Worm (Caenorhabditis elegans) whole organism, L4/young adult: Measurements from ENCODE around the gene R148.3.

Experiments
- W03F9.2 ChIP-seq: fragments of 150-350 bp; optimal IDR thresholded peaks from 2 replicates; lab custom pipeline; 2014; ENCODE audit warnings: missing biosample characterization, missing genetic modification characterization
- dao-5 ChIP-seq: sonication (generic microtip); optimal IDR thresholded peaks from 2 replicates; lab custom pipeline; 2016; ENCODE audit warnings: missing genotype, missing genetic modification characterization, moderate library complexity, missing compliant biosample characterization
- him-1 ChIP-seq: sonication (generic microtip); optimal IDR thresholded peaks from 2 replicates; lab custom pipeline; 2016; ENCODE audit warnings: missing genotype, missing genetic modification reagents, missing genetic modification characterization, missing compliant biosample characterization

Gene R148.3

DNA sequence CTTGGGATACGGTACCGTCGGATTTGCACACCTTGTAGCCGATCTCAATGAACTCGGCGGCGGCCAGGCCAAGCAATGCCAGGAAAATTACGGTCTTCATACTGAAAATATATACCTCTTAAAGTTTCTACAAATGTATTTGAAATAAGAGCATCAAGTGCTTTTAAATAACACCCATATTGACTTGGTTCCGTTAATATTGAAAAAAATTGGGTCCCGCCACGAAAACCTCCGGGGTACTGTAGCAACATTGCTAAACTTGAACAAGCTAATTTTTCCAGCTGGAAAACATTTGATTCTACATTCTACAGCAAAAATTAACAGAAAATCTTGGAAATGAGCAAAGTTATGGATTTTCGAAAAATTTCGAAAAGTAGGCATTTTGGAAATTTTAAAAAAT, 24.3 kb downstream of the R148.3 start, which contains the start of gene heh-1:
Gene heh-1 (minus strand): TSS at position 101 of the 400 bp plus-strand sequence.
- TF ChIP-seq him-1 (tag; lab: Kevin White, UChicago) (no peak), dao-5 (tag; lab: Kevin White, UChicago) (no peak), W03F9.2 (tag; lab: Kevin White, UChicago) (no peak)

DNA sequence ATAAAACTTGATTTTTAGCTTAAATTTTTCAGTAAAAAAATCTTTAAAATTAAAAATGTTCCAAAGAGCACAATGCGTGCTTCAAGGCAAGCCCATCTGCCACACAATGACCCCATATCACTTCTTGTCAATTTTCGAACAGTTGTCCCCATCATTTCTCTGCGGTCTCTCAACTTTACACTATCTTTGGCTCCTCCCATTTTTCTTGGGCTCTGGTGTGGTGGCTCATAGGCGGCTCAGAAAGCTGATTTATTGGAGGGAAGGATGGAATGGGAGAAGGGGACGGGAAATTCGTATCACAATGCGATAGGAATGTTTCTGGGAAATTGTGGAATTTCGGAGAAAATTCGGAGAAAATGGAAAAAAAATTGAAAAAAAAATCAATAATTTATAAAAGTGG, 25.4 kb downstream of the R148.3 start:
- TF ChIP-seq him-1 (tag; lab: Kevin White, UChicago), result no peak
- no peak for TF ChIP-seq dao-5 (tag; lab: Kevin White, UChicago)
- TF ChIP-seq W03F9.2 (tag; lab: Kevin White, UChicago), result no peak

DNA sequence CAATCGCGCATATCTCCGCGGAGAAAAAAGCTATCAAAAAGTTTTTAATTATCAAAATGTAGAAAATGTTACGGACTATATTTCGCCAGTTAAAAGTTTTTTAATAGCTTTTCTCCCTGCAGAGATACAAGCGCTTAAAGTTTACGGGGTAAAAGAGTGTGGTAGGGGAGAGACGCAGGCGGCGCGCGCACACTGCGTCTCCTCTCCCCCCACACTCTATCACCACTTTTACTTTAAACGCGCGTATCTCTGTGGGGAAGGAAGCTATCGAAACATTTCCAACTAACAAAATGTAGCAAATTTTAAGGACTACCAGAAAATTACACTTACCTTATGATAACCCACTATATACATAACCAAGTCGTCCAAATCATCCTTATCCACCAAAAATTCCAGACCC, 28.5 kb downstream of the R148.3 start:
- no peak for TF ChIP-seq dao-5 (tag; lab: Kevin White, UChicago)

DNA sequence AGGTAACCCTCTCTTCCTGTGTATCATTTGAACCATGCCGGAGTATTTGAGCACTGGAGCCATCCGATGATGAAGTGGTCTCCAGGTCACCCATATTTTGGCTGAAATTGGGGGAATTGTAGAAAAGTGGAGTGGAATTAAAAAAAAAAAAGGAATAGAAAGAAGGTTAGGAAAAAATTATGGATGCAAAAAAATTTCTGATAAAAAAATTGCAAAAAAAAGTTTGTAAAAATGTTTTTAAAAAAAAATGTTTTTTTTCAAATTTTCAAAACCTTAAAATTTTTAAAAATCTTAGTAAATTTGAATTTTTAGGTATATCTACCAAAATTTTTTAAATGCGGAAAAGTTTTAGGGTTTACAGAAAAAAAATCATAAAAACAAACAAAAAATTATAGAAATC, 43.9 kb downstream of the R148.3 start, which contains the start of gene frm-8:
Gene frm-8 (minus strand): TSS at position 101 of the 400 bp plus-strand sequence.
- TF ChIP-seq dao-5 (tag; lab: Kevin White, UChicago) (no peak), him-1 (tag; lab: Kevin White, UChicago) (no peak), W03F9.2 (tag; lab: Kevin White, UChicago) (no peak)

DNA sequence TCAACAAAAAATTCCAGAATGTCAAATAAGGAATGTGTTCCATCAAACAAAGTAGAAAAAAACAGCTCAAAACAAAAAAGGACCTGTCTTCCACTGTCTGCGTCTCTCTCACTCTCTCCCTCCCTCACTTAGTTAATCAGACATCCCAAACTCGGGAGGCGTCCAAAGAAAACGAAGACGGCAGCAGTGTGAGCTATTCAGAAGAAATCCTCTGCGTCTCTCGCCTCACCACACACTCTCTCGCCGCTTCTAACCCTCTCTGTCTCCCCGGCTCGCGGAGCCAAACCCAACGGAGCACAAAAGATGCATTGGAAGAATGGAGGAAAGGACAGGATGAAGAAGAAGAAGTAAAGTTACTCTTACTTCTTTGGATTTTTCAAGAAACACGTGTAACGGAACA, 45.2 kb downstream of the R148.3 start:
- no peak for TF ChIP-seq him-1 (tag; lab: Kevin White, UChicago)
- no peak for TF ChIP-seq W03F9.2 (tag; lab: Kevin White, UChicago)
- no peak for TF ChIP-seq dao-5 (tag; lab: Kevin White, UChicago)

DNA sequence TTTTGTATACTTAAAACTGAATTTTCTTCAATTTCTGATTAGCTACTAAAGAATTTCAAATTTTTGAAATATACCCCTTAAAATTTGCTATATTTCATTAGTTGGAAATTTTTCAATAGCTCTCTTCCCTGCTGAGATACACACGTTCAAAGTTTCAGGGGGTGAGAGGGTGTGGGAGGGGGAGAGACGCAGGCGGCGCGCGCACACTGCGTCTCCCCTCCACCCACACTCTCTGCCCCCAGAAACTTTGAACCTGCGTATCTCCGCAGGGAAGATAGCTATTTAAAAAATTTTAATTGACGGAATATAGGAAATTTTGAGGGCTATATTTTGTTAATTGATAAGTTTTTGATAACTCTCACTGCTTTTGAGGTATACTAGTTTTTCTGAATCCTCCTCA, 47.6 kb downstream of the R148.3 start:
- TF ChIP-seq him-1 (tag; lab: Kevin White, UChicago), result no peak
- TF ChIP-seq dao-5 (tag; lab: Kevin White, UChicago), result no peak
- no peak for TF ChIP-seq W03F9.2 (tag; lab: Kevin White, UChicago)

DNA sequence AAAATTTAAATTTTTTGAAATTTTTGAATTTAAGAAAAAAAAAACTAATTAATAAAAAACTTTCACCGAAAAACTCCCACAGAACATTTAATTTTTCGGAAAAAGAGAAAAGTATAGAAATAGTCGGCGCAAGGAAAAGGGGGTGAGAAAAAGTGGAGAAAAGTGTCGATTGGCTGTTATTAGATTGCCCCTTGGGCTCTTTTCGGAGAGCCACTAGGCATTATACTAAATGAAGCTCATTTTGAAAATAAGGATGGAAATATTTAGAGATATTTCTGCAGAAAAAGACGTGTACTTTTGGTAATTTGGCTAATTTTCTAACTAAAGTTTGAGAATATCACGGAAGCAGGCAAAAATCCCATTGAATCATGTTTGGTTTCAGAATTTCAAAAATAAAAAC, 49.0 kb downstream of the R148.3 start:
- no peak for TF ChIP-seq him-1 (tag; lab: Kevin White, UChicago)

DNA sequence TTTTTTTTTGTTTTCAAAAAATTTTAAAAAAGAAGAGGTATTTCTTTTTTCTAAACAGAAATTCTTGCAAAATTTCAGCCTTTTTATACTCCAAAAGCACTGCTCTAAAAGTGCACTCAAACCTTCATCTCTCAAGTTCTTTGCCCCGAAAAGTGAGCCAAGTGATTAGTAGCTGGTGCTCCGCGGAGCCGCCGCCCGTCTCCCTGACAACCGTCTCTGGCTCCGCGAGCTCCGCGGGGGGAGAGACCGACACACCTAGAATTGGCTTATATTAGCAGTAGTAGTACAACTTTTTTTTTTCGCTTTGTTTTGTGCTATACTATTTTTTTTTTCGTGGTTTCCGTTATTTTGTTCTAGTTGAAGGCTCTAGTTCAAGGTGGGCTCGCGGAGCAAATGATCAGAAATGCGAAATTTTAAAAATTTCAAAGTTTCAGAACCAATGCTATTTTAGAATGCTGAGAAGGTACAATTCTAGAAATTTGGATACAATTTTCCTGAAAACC, 57.6 kb downstream of the R148.3 start, which contains the start of gene Y53G8AL.1:
Gene Y53G8AL.1 (plus strand): TSS at position 453 of the 503 bp plus-strand sequence.
- TF ChIP-seq him-1 (tag; lab: Kevin White, UChicago), result no peak
- TF ChIP-seq dao-5 (tag; lab: Kevin White, UChicago), result no peak
- TF ChIP-seq W03F9.2 (tag; lab: Kevin White, UChicago), result no peak
